Fruit fly (Drosophila melanogaster) whole organism, adult: ENCODE data around the gene CG6836.

Source experiments
- CG11617 ChIP-seq: fragments of 200-800 bp; sonication (Bioruptor generic); optimal IDR thresholded peaks from 2 replicates; lab custom pipeline; 2017; ENCODE audit warnings: mild to moderate bottlenecking, missing biosample characterization, missing genetic modification reagents, missing genetic modification characterization
- CG12768 ChIP-seq: fragments of 200-800 bp; sonication (Bioruptor generic); optimal IDR thresholded peaks from 2 replicates; lab custom pipeline; 2017; ENCODE audit warnings: missing biosample characterization, missing genetic modification characterization, mild to moderate bottlenecking, moderate library complexity, missing genetic modification reagents
- CG14711 ChIP-seq: fragments of 200-800 bp; sonication (Bioruptor generic); optimal IDR thresholded peaks from 2 replicates; lab custom pipeline; 2018; ENCODE audit warnings: missing biosample characterization, mild to moderate bottlenecking, missing genetic modification characterization, moderate library complexity
- CG7101 ChIP-seq: fragments of 200-800 bp; sonication (Bioruptor generic); optimal IDR thresholded peaks from 2 replicates; lab custom pipeline; 2018; ENCODE audit warnings: missing biosample characterization, mild to moderate bottlenecking, missing genetic modification characterization, moderate library complexity
- Crg-1 ChIP-seq: fragments of 200-800 bp; sonication (Bioruptor generic); optimal IDR thresholded peaks from 2 replicates; lab custom pipeline; 2016; ENCODE audit warnings: missing biosample characterization, missing genetic modification characterization
- bab1 ChIP-seq: fragments of 200-800 bp; sonication (Bioruptor generic); optimal IDR thresholded peaks from 3 replicates; lab custom pipeline; 2019; ENCODE audit warnings: missing biosample characterization, mild to moderate bottlenecking, missing genetic modification characterization, moderate library complexity
- cic ChIP-seq: fragments of 200-800 bp; sonication (Bioruptor generic); optimal IDR thresholded peaks from 2 replicates; lab custom pipeline; 2017; ENCODE audit warnings: missing biosample characterization, mild to moderate bottlenecking, missing genetic modification characterization, moderate library complexity
- kay ChIP-seq: fragments of 200-800 bp; sonication (Bioruptor generic); peaks from one replicate; lab custom pipeline; 2016; ENCODE audit warnings: missing biosample characterization, missing genetic modification characterization, borderline replicate concordance
- pad ChIP-seq: fragments of 200-800 bp; sonication (Bioruptor generic); optimal IDR thresholded peaks from 3 replicates; lab custom pipeline; 2017; ENCODE audit warnings: missing biosample characterization, missing genetic modification characterization, mild to moderate bottlenecking, moderate library complexity, missing genetic modification reagents

- TF ChIP-seq cic (GFP tag; lab: Kevin White, UChicago), result no peak
- TF ChIP-seq Crg-1 (GFP tag; lab: Kevin White, UChicago), result no peak
- no peak for TF ChIP-seq CG14711 (tag; lab: Kevin White, UChicago)
- TF ChIP-seq CG12768 (GFP tag; lab: Kevin White, UChicago), result no peak
- no peak for TF ChIP-seq pad (GFP tag; lab: Kevin White, UChicago)
- no peak for TF ChIP-seq CG7101 (tag; lab: Kevin White, UChicago)
- TF ChIP-seq bab1 (GFP tag; lab: Kevin White, UChicago), result no peak
- TF ChIP-seq kay (GFP tag; lab: Kevin White, UChicago), result no peak
- no peak for TF ChIP-seq CG11617 (GFP tag; lab: Kevin White, UChicago)
Measured at dm6 chr3L:19004120-19004519, 53.7 kb downstream of the CG6836 start.
